Fruit fly (Drosophila melanogaster) whole organism, embryonic: ENCODE measurements around the gene CG32801.

Experiments used
- CG10979 ChIP-seq: fragments of 200-800 bp; sonication (Bioruptor generic); optimal IDR thresholded peaks from 2 replicates; lab custom pipeline; 2018; ENCODE audit warnings: missing biosample characterization, mild to moderate bottlenecking, missing genetic modification characterization, moderate library complexity
- CG11398 ChIP-seq: fragments of 200-800 bp; sonication (Bioruptor generic); optimal IDR thresholded peaks from 2 replicates; lab custom pipeline; 2016; ENCODE audit warnings: missing biosample characterization, missing genetic modification characterization
- CG12942 ChIP-seq: fragments of 200-800 bp; sonication (Bioruptor generic); optimal IDR thresholded peaks from 3 replicates; lab custom pipeline; 2016; ENCODE audit warnings: missing biosample characterization, missing genetic modification characterization
- CG13287 ChIP-seq: fragments of 200-800 bp; sonication (Bioruptor generic); IDR thresholded peaks from 2 replicates; pipeline ENCODE4 v1.3.6; 2022; ENCODE audit warnings: missing biosample characterization, missing genetic modification characterization; ENCODE audit not compliant: partially characterized antibody
- CG13775 ChIP-seq: fragments of 200-800 bp; sonication (Bioruptor generic); optimal IDR thresholded peaks from 3 replicates; lab custom pipeline; 2017; ENCODE audit warnings: missing biosample characterization, mild to moderate bottlenecking, missing genetic modification characterization
- CG15011 ChIP-seq: fragments of 200-800 bp; sonication (Bioruptor generic); optimal IDR thresholded peaks from 3 replicates; lab custom pipeline; 2018; ENCODE audit warnings: missing biosample characterization, mild to moderate bottlenecking, missing genetic modification characterization
- CG15269 ChIP-seq: fragments of 200-800 bp; sonication (Bioruptor generic); optimal IDR thresholded peaks from 2 replicates; lab custom pipeline; 2018; ENCODE audit warnings: missing biosample characterization, mild to moderate bottlenecking, missing genetic modification characterization, moderate library complexity
- CG16813 ChIP-seq: fragments of 200-800 bp; sonication (Bioruptor generic); IDR thresholded peaks from 3 replicates; pipeline ENCODE4 v1.3.6; 2022; ENCODE audit warnings: missing biosample characterization, missing genetic modification characterization; ENCODE audit not compliant: partially characterized antibody
- CG18599 ChIP-seq: fragments of 200-800 bp; sonication (Bioruptor generic); optimal IDR thresholded peaks from 3 replicates; lab custom pipeline; 2017; ENCODE audit warnings: missing biosample characterization, missing genetic modification characterization, mild to moderate bottlenecking, moderate library complexity, missing genetic modification reagents
- CG18619 ChIP-seq: fragments of 200-800 bp; sonication (Bioruptor generic); optimal IDR thresholded peaks from 3 replicates; lab custom pipeline; 2017; ENCODE audit warnings: missing biosample characterization, mild to moderate bottlenecking, missing genetic modification characterization
- CG33213 ChIP-seq: fragments of 200-800 bp; sonication (Bioruptor generic); optimal IDR thresholded peaks from 3 replicates; lab custom pipeline; 2016; ENCODE audit warnings: missing biosample characterization, missing genetic modification characterization
- CG43689 ChIP-seq: fragments of 200-800 bp; sonication (Bioruptor generic); IDR thresholded peaks from 2 replicates; pipeline ENCODE4 v1.3.6; 2022; ENCODE audit warnings: missing biosample characterization, missing genetic modification characterization
- CG4424 ChIP-seq: fragments of 200-800 bp; sonication (Bioruptor generic); optimal IDR thresholded peaks from 3 replicates; lab custom pipeline; 2016; ENCODE audit warnings: missing biosample characterization, missing genetic modification characterization
- CG7271 ChIP-seq: fragments of 200-800 bp; sonication (Bioruptor generic); optimal IDR thresholded peaks from 2 replicates; lab custom pipeline; 2018; ENCODE audit warnings: missing biosample characterization, mild to moderate bottlenecking, missing genetic modification characterization, moderate library complexity
- CG7372 ChIP-seq: fragments of 200-800 bp; sonication (Bioruptor generic); IDR thresholded peaks from 2 replicates; pipeline ENCODE4 v1.3.6; 2022; ENCODE audit warnings: missing biosample characterization, missing genetic modification characterization
- CG9817 ChIP-seq: fragments of 200-800 bp; sonication (Bioruptor generic); optimal IDR thresholded peaks from 2 replicates; lab custom pipeline; 2018; ENCODE audit warnings: missing biosample characterization, mild to moderate bottlenecking, missing genetic modification characterization, moderate library complexity
- Chrac-16 ChIP-seq: fragments of 200-800 bp; sonication (Bioruptor generic); optimal IDR thresholded peaks from 3 replicates; lab custom pipeline; 2016; ENCODE audit warnings: missing biosample characterization, missing genetic modification characterization
- Dek ChIP-seq: fragments of 200-800 bp; sonication (Bioruptor generic); optimal IDR thresholded peaks from 3 replicates; lab custom pipeline; 2019; ENCODE audit warnings: missing biosample characterization, mild to moderate bottlenecking, missing genetic modification characterization, moderate library complexity
- Gug ChIP-seq: fragments of 200-800 bp; sonication (Bioruptor generic); IDR thresholded peaks from 4 replicates; pipeline ENCODE4 v1.3.6; 2022; ENCODE audit warnings: missing biosample characterization, missing genetic modification characterization
- Hr51 ChIP-seq, 2 experiments: fragments of 200-800 bp; sonication (Bioruptor generic); optimal IDR thresholded peaks; 2 replicates in 1 of 2; 3 replicates in 1 of 2; lab custom pipeline; 2016 to 2018; ENCODE audit warnings: missing biosample characterization in 2 of 2, missing genetic modification characterization in 2 of 2, mild to moderate bottlenecking in 1 of 2, moderate library complexity in 1 of 2
- Myb ChIP-seq: fragments of 200-800 bp; sonication (Bioruptor generic); optimal IDR thresholded peaks from 2 replicates; lab custom pipeline; 2016; ENCODE audit warnings: missing biosample characterization, missing genetic modification characterization
- NFAT ChIP-seq: fragments of 200-800 bp; sonication (Bioruptor generic); IDR thresholded peaks from 2 replicates; pipeline ENCODE4 v1.3.6; 2022; ENCODE audit warnings: missing biosample characterization, missing genetic modification characterization
- Nf-YA ChIP-seq: fragments of 200-800 bp; sonication (Bioruptor generic); IDR thresholded peaks from 2 replicates; pipeline ENCODE4 v1.3.6; 2022; ENCODE audit warnings: missing biosample characterization, missing genetic modification characterization
- Side ChIP-seq: fragments of 200-800 bp; sonication (Bioruptor generic); optimal IDR thresholded peaks from 2 replicates; lab custom pipeline; 2016; ENCODE audit warnings: missing biosample characterization, missing genetic modification characterization
- Tbp ChIP-seq: fragments of >200 bp; optimal IDR thresholded peaks from 2 replicates; lab custom pipeline; 2018; ENCODE audit warnings: missing biosample characterization, missing genetic modification characterization
- chn ChIP-seq: fragments of 200-800 bp; sonication (Bioruptor generic); optimal IDR thresholded peaks from 2 replicates; lab custom pipeline; 2016; ENCODE audit warnings: missing biosample characterization, missing genetic modification characterization
- corto ChIP-seq: fragments of 200-800 bp; sonication (Bioruptor generic); optimal IDR thresholded peaks from 2 replicates; lab custom pipeline; 2016; ENCODE audit warnings: missing biosample characterization, mild to moderate bottlenecking, missing genetic modification characterization, moderate library complexity
- crol ChIP-seq: fragments of 200-800 bp; sonication (Bioruptor generic); IDR thresholded peaks from 2 replicates; pipeline ENCODE4 v1.3.6; 2022; ENCODE audit warnings: missing biosample characterization, missing genetic modification characterization
- dpn ChIP-seq, 2 experiments: fragments of 200-800 bp; sonication (Bioruptor generic); optimal IDR thresholded peaks; 3 replicates each; lab custom pipeline; 2016; ENCODE audit warnings: missing biosample characterization in 2 of 2, missing genetic modification characterization in 2 of 2
- fd96Cb ChIP-seq: fragments of 200-800 bp; sonication (Bioruptor generic); optimal IDR thresholded peaks from 2 replicates; lab custom pipeline; 2018; ENCODE audit warnings: missing biosample characterization, mild to moderate bottlenecking, missing genetic modification characterization, moderate library complexity
- fu2 ChIP-seq: fragments of 200-800 bp; sonication (Bioruptor generic); optimal IDR thresholded peaks from 2 replicates; lab custom pipeline; 2016; ENCODE audit warnings: missing biosample characterization, missing genetic modification characterization
- gfzf ChIP-seq: fragments of 200-800 bp; sonication (Bioruptor generic); optimal IDR thresholded peaks from 2 replicates; lab custom pipeline; 2016; ENCODE audit warnings: missing biosample characterization, mild to moderate bottlenecking, missing genetic modification characterization, moderate library complexity
- insv ChIP-seq, 2 experiments: fragments of 200-800 bp; sonication (Bioruptor generic); optimal IDR thresholded peaks; 3 replicates each; lab custom pipeline; 2016 to 2018; ENCODE audit warnings: missing biosample characterization in 2 of 2, missing genetic modification characterization in 2 of 2
- jigr1 ChIP-seq: fragments of 200-800 bp; sonication (Bioruptor generic); IDR thresholded peaks from 3 replicates; pipeline ENCODE4 v1.3.6; 2022; ENCODE audit warnings: missing biosample characterization, missing genetic modification characterization
- kay ChIP-seq: fragments of 200-800 bp; sonication (Bioruptor generic); optimal IDR thresholded peaks from 2 replicates; lab custom pipeline; 2016; ENCODE audit warnings: missing biosample characterization, missing genetic modification characterization
- lilli ChIP-seq: fragments of 200-800 bp; sonication (Bioruptor generic); optimal IDR thresholded peaks from 3 replicates; lab custom pipeline; 2016; ENCODE audit warnings: missing biosample characterization, missing genetic modification characterization
- nau ChIP-seq: fragments of 200-800 bp; sonication (Bioruptor generic); optimal IDR thresholded peaks from 3 replicates; lab custom pipeline; 2017; ENCODE audit warnings: missing biosample characterization, mild to moderate bottlenecking, missing genetic modification characterization, missing genetic modification reagents
- nom ChIP-seq: fragments of 200-800 bp; sonication (Bioruptor generic); optimal IDR thresholded peaks from 2 replicates; lab custom pipeline; 2017; ENCODE audit warnings: missing biosample characterization, missing genetic modification characterization, mild to moderate bottlenecking, moderate library complexity, missing genetic modification reagents
- onecut ChIP-seq: fragments of 200-800 bp; sonication (Bioruptor generic); IDR thresholded peaks from 2 replicates; pipeline ENCODE4 v1.3.6; 2022; ENCODE audit warnings: missing biosample characterization, missing genetic modification characterization
- pfk ChIP-seq: fragments of 200-800 bp; sonication (Bioruptor generic); optimal IDR thresholded peaks from 2 replicates; lab custom pipeline; 2018; ENCODE audit warnings: missing biosample characterization, mild to moderate bottlenecking, missing genetic modification characterization, moderate library complexity
- pho ChIP-seq: fragments of 200-800 bp; sonication (Bioruptor generic); optimal IDR thresholded peaks from 2 replicates; lab custom pipeline; 2016; ENCODE audit warnings: missing biosample characterization, missing genetic modification characterization
- ranshi ChIP-seq: fragments of 200-800 bp; sonication (Bioruptor generic); IDR thresholded peaks from 2 replicates; pipeline ENCODE4 v1.3.6; 2022; ENCODE audit warnings: missing biosample characterization, missing genetic modification characterization
- row ChIP-seq: fragments of 200-800 bp; sonication (Bioruptor generic); IDR thresholded peaks from 3 replicates; pipeline ENCODE4 v1.3.6; 2022; ENCODE audit warnings: missing biosample characterization, missing genetic modification characterization
- sens ChIP-seq: fragments of 200-800 bp; sonication (Bioruptor generic); peaks from one replicate; lab custom pipeline; 2016; ENCODE audit warnings: missing biosample characterization, missing genetic modification characterization
- slbo ChIP-seq: fragments of 200-800 bp; sonication (Bioruptor generic); IDR thresholded peaks from 2 replicates; pipeline ENCODE4 v1.3.6; 2022; ENCODE audit warnings: missing biosample characterization, missing genetic modification characterization
- tin ChIP-seq: fragments of 200-800 bp; sonication (Bioruptor generic); optimal IDR thresholded peaks from 3 replicates; lab custom pipeline; 2016; ENCODE audit warnings: missing biosample characterization, missing genetic modification characterization
- tio ChIP-seq: fragments of 200-800 bp; sonication (Bioruptor generic); optimal IDR thresholded peaks from 2 replicates; lab custom pipeline; 2017; ENCODE audit warnings: missing biosample characterization, missing genetic modification characterization, inconsistent platforms
- wor ChIP-seq: fragments of 200-800 bp; sonication (Bioruptor generic); IDR thresholded peaks from 2 replicates; pipeline ENCODE4 v1.3.6; 2022; ENCODE audit warnings: missing biosample characterization, missing genetic modification characterization
- yki ChIP-seq: fragments of >200 bp; optimal IDR thresholded peaks from 3 replicates; lab custom pipeline; 2018

CG32801 gene

dm6 chrX:1943337-1944244 lies 40.6 kb upstream of the CG32801 start (continued):
- TF ChIP-seq Tbp (GFP tag; lab: Kevin White, UChicago) (no peak), CG15269 (tag; lab: Kevin White, UChicago) (peak; percentile 56), Side (GFP tag; lab: Kevin White, UChicago) (peak; percentile 62), Dek (tag; lab: Kevin White, UChicago) (peak; percentile 68), Gug (GFP tag; lab: Robert Waterston, UW) (no peak; the same call in 3 of the 4 replicates), Myb (GFP tag; lab: Kevin White, UChicago) (peak; percentile 29), nom (no peak), CG13775 (GFP tag; lab: Kevin White, UChicago) (peak; percentile 50), nau (peak; percentile 53), CG43689 (GFP tag; lab: Robert Waterston, UW) (no peak), row (GFP tag; lab: Robert Waterston, UW) (peak; percentile 72), CG4424 (peak; percentile 61), Nf-YA (no peak), CG18599 (GFP tag; lab: Kevin White, UChicago) (peak; percentile 74), ranshi (0 out of 2 replicates have a peak, but pooled peaks have one; percentile 50), NFAT (GFP tag; lab: Robert Waterston, UW) (no peak), pho (GFP tag; lab: Kevin White, UChicago) (peak; percentile 57), CG11398 (GFP tag; lab: Kevin White, UChicago) (peak; percentile 48), CG16813 (GFP tag; lab: Robert Waterston, UW) (no peak), tio (GFP tag; lab: Kevin White, UChicago) (peak; percentile 73), CG15011 (GFP tag; lab: Kevin White, UChicago) (peak; percentile 57), sens (GFP tag; lab: Kevin White, UChicago) (peak; percentile 95), lilli (GFP tag; lab: Kevin White, UChicago) (peak; percentile 76), CG7372 (GFP tag; lab: Robert Waterston, UW) (peak; percentile 37), fu2 (GFP tag; lab: Kevin White, UChicago) (peak; percentile 40), CG33213 (GFP tag; lab: Kevin White, UChicago) (peak; percentile 41), yki (lab: Kevin White, UChicago) (peak; percentile 63), pfk (GFP tag; lab: Kevin White, UChicago) (peak; percentile 15), insv (GFP tag; optimal IDR thresholded peaks at IDR 0.05; lab: Kevin White, UChicago) (no peak), chn (GFP tag; lab: Kevin White, UChicago) (peak; percentile 73), CG10979 (tag; lab: Kevin White, UChicago) (peak; percentile 88), CG7271 (tag; lab: Kevin White, UChicago) (no peak), onecut (GFP tag; lab: Robert Waterston, UW) (peak; percentile 15), slbo (peak; percentile 64), CG18619 (peak; percentile 72), dpn (GFP tag; optimal IDR thresholded peaks at IDR 0.05; lab: Kevin White, UChicago) (peak; percentile 42 to 76), corto (peak; percentile 8), CG13287 (GFP tag; lab: Robert Waterston, UW) (no peak), CG12942 (GFP tag; lab: Kevin White, UChicago) (peak; percentile 41), jigr1 (no peak), Hr51 (GFP tag; optimal IDR thresholded peaks at IDR 0.05; lab: Kevin White, UChicago) (peak; percentile 6 to 71), kay (GFP tag; lab: Kevin White, UChicago) (peak; percentile 37), wor (GFP tag; lab: Robert Waterston, UW) (peak; percentile 59), tin (GFP tag; lab: Kevin White, UChicago) (peak; percentile 53), gfzf (GFP tag; lab: Kevin White, UChicago) (no peak), crol (GFP tag; lab: Robert Waterston, UW) (peak; percentile 80), Chrac-16 (GFP tag; lab: Kevin White, UChicago) (peak; percentile 6), CG9817 (tag; lab: Kevin White, UChicago) (peak; percentile 57), fd96Cb (tag; lab: Kevin White, UChicago) (peak; percentile 86)
